Worm (Caenorhabditis elegans): ENCODE data around the gene marc-5.

DNA sequence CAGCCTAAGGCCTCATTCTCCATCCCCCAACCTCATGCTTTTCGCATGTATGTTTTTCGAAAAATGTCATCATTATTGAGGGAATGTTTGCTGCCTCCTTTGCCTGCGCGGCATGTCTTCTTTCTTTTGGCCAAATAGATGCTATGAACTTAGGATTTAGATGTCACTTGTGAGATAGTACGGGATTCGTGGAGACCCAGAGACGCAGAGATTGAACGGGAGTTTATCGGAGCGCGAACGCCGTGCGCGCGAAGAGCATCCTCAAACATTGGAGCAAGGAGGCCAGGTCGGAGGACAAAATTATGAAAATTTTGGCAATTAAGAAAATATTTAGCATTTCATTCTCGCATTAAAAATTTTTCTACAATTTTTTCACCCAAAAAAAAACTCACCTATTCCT is 30.4 kb downstream of the marc-5 start:
- TF ChIP-seq cog-1 (tag; optimal IDR thresholded peaks at IDR 0.05) (no peak), tab-1 (GFP tag; IDR thresholded peaks at IDR 0.05) (no peak), klf-2 (GFP tag; conservative IDR thresholded peaks at IDR 0.05) (no peak), flt-1 (GFP tag; IDR thresholded peaks at IDR 0.05) (no peak)
